Fruit fly (Drosophila melanogaster): ENCODE data around the gene CG13738.

The CG13738 gene

dm6 chr3L:14004041-14004407 lies 30.7 kb upstream of the CG13738 start (continued):
- peak; percentile 9; the same call in 1 of the 2 replicates for TF ChIP-seq seq (GFP tag; IDR thresholded peaks at IDR 0.05)
- no peak for TF ChIP-seq crc (GFP tag; optimal IDR thresholded peaks at IDR 0.05)
- no peak for TF ChIP-seq CG10654 (GFP tag; optimal IDR thresholded peaks at IDR 0.05)
- no peak for TF ChIP-seq pros (GFP tag; optimal IDR thresholded peaks at IDR 0.05)
- TF ChIP-seq CG5180 (GFP tag; optimal IDR thresholded peaks at IDR 0.05), result no peak
- TF ChIP-seq Atf3 (GFP tag; optimal IDR thresholded peaks at IDR 0.05), result no peak
- TF ChIP-seq CG17912 (GFP tag; optimal IDR thresholded peaks at IDR 0.05), result peak; percentile 82
- TF ChIP-seq exex (tag; optimal IDR thresholded peaks at IDR 0.05), result no peak
- no peak for TF ChIP-seq toy (GFP tag; IDR thresholded peaks at IDR 0.05)
- no peak for TF ChIP-seq Hr78 (GFP tag; optimal IDR thresholded peaks at IDR 0.05)
- TF ChIP-seq CG1792 (GFP tag; optimal IDR thresholded peaks at IDR 0.05), result no peak
- TF ChIP-seq CG15479 (GFP tag; optimal IDR thresholded peaks at IDR 0.05), result peak; percentile 63
- peak; percentile 55 for TF ChIP-seq CG12769 (tag; optimal IDR thresholded peaks at IDR 0.05)
- no peak for TF ChIP-seq pan (optimal IDR thresholded peaks at IDR 0.05)
- TF ChIP-seq pan (GFP tag; optimal IDR thresholded peaks at IDR 0.05 in 1 of 2, IDR thresholded peaks at IDR 0.05 in 1 of 2), result peak in 1 of 2 experiments; percentile 37
- no peak for TF ChIP-seq tap (tag; optimal IDR thresholded peaks at IDR 0.05)
- no peak for TF ChIP-seq twi (tag; optimal IDR thresholded peaks at IDR 0.05)
- TF ChIP-seq Chrac-16 (GFP tag; optimal IDR thresholded peaks at IDR 0.05), result no peak
- TF ChIP-seq lilli (GFP tag; optimal IDR thresholded peaks at IDR 0.05), result no peak
- TF ChIP-seq eyg (GFP tag; optimal IDR thresholded peaks at IDR 0.05), result no peak
- no peak for TF ChIP-seq CG31441 (GFP tag; IDR thresholded peaks at IDR 0.05)
- TF ChIP-seq CG34422 (GFP tag; IDR thresholded peaks at IDR 0.05), result peak; percentile 74
- peak; percentile 52 for TF ChIP-seq Rfx (GFP tag; IDR thresholded peaks at IDR 0.05)
- no peak for TF ChIP-seq CG3163 (GFP tag; optimal IDR thresholded peaks at IDR 0.05)
- no peak for TF ChIP-seq HLH54F (GFP tag; optimal IDR thresholded peaks at IDR 0.05)
- no peak for TF ChIP-seq CG31388 (GFP tag; optimal IDR thresholded peaks at IDR 0.05)
- TF ChIP-seq Fer3 (tag; optimal IDR thresholded peaks at IDR 0.05), result no peak
- no peak for TF ChIP-seq CG10274 (GFP tag; optimal IDR thresholded peaks at IDR 0.05)
- TF ChIP-seq pita (GFP tag; optimal IDR thresholded peaks at IDR 0.05), result no peak
- no peak for TF ChIP-seq CG6765 (GFP tag; optimal IDR thresholded peaks at IDR 0.05)
- TF ChIP-seq eve (GFP tag; optimal IDR thresholded peaks at IDR 0.05), result no peak
- TF ChIP-seq CG1529 (GFP tag; optimal IDR thresholded peaks at IDR 0.05), result no peak
- no peak for TF ChIP-seq CG9876 (GFP tag; optimal IDR thresholded peaks at IDR 0.05)
- TF ChIP-seq CG31365 (tag; optimal IDR thresholded peaks at IDR 0.05), result no peak
- peak; percentile 9 for TF ChIP-seq CG17829 (tag; optimal IDR thresholded peaks at IDR 0.05)
- peak; percentile 21 for TF ChIP-seq trem (tag; optimal IDR thresholded peaks at IDR 0.05)
- TF ChIP-seq nerfin-1 (tag; optimal IDR thresholded peaks at IDR 0.05), result peak; percentile 64
- peak; percentile 82 for TF ChIP-seq CG3995 (GFP tag; optimal IDR thresholded peaks at IDR 0.05)
- no peak for TF ChIP-seq aop (GFP tag; IDR thresholded peaks at IDR 0.05)
- 0 out of 2 replicates have a peak, but pooled peaks have one; percentile 28 for TF ChIP-seq CG10959 (GFP tag; IDR thresholded peaks at IDR 0.05)
- TF ChIP-seq Bteb2 (GFP tag; optimal IDR thresholded peaks at IDR 0.05), result no peak
- TF ChIP-seq ATbp (GFP tag; optimal IDR thresholded peaks at IDR 0.05), result no peak
- no peak for TF ChIP-seq Dll (GFP tag; IDR thresholded peaks at IDR 0.05; ENCODE audit: partially characterized antibody)
- TF ChIP-seq CG9797 (GFP tag; optimal IDR thresholded peaks at IDR 0.05), result no peak
- TF ChIP-seq h (optimal IDR thresholded peaks at IDR 0.05), result no peak
- TF ChIP-seq Ravus (GFP tag; IDR thresholded peaks at IDR 0.05), result no peak
- TF ChIP-seq jing (GFP tag; optimal IDR thresholded peaks at IDR 0.05), result no peak
- no peak for TF ChIP-seq crol (GFP tag; IDR thresholded peaks at IDR 0.05)
- TF ChIP-seq CG4730 (GFP tag; IDR thresholded peaks at IDR 0.05), result no peak
- no peak for TF ChIP-seq nau (GFP tag; optimal IDR thresholded peaks at IDR 0.05)
- TF ChIP-seq CG12071 (GFP tag; optimal IDR thresholded peaks at IDR 0.05), result peak; percentile 34
- peak; percentile 46; the same call in 2 of the 3 replicates for TF ChIP-seq CG34224 (GFP tag; IDR thresholded peaks at IDR 0.05; ENCODE audit: partially characterized antibody)

All from whole organism, embryonic.